Fruit fly (Drosophila melanogaster): ENCODE measurements around the gene Rbp1-like.

dm6 chrX:13369438-13369837 is 15.2 kb downstream of the Rbp1-like start:
- no peak for TF ChIP-seq CTCF (optimal IDR thresholded peaks at IDR 0.05)
- no peak for TF ChIP-seq CG8478 (optimal IDR thresholded peaks at IDR 0.05)
